Fruit fly (Drosophila melanogaster) whole organism, prepupa: ENCODE measurements around the gene CG3402.

ENCODE experiments used
- Blimp-1 ChIP-seq: fragments of 200-800 bp; sonication (Bioruptor generic); optimal IDR thresholded peaks from 3 replicates; lab custom pipeline; 2017; ENCODE audit warnings: missing biosample characterization, missing genetic modification characterization, mild to moderate bottlenecking, moderate library complexity, missing genetic modification reagents
- CG10669 ChIP-seq: fragments of 200-800 bp; sonication (Bioruptor generic); optimal IDR thresholded peaks from 3 replicates; lab custom pipeline; 2018; ENCODE audit warnings: missing biosample characterization, mild to moderate bottlenecking, missing genetic modification characterization, moderate library complexity
- CG11902 ChIP-seq: fragments of 200-800 bp; sonication (Bioruptor generic); optimal IDR thresholded peaks from 3 replicates; lab custom pipeline; 2016; ENCODE audit warnings: missing biosample characterization, missing genetic modification characterization
- CG16779 ChIP-seq: fragments of 200-800 bp; sonication (Bioruptor generic); optimal IDR thresholded peaks from 3 replicates; lab custom pipeline; 2017; ENCODE audit warnings: missing biosample characterization, mild to moderate bottlenecking, missing genetic modification characterization
- CG3032 ChIP-seq: fragments of 200-800 bp; optimal IDR thresholded peaks from 2 replicates; lab custom pipeline; 2019; ENCODE audit warnings: missing biosample characterization, mild to moderate bottlenecking, missing genetic modification characterization, moderate library complexity
- CG31627 ChIP-seq: fragments of 200-800 bp; sonication (Bioruptor generic); optimal IDR thresholded peaks from 3 replicates; lab custom pipeline; 2016; ENCODE audit warnings: missing biosample characterization, missing genetic modification characterization
- CG32006 ChIP-seq: fragments of 200-800 bp; sonication (Bioruptor generic); optimal IDR thresholded peaks from 3 replicates; lab custom pipeline; 2017; ENCODE audit warnings: missing biosample characterization, mild to moderate bottlenecking, missing genetic modification characterization
- CG3919 ChIP-seq: fragments of 200-800 bp; sonication (Bioruptor generic); optimal IDR thresholded peaks from 3 replicates; lab custom pipeline; 2016; ENCODE audit warnings: missing biosample characterization, missing genetic modification characterization
- CG4318 ChIP-seq: fragments of 200-800 bp; sonication (Bioruptor generic); optimal IDR thresholded peaks from 3 replicates; lab custom pipeline; 2017; ENCODE audit warnings: missing biosample characterization, mild to moderate bottlenecking, missing genetic modification characterization
- CG6163 ChIP-seq: fragments of 200-800 bp; sonication (Bioruptor generic); IDR thresholded peaks from 3 replicates; pipeline ENCODE4 v1.3.6; 2022; ENCODE audit warnings: missing biosample characterization, missing genetic modification characterization
- CG6276 ChIP-seq: fragments of 200-800 bp; sonication (Bioruptor generic); optimal IDR thresholded peaks from 2 replicates; lab custom pipeline; 2017; ENCODE audit warnings: missing biosample characterization, mild to moderate bottlenecking, missing genetic modification characterization
- CG6792 ChIP-seq: fragments of 200-800 bp; sonication (Bioruptor generic); optimal IDR thresholded peaks from 3 replicates; lab custom pipeline; 2016; ENCODE audit warnings: missing biosample characterization, missing genetic modification characterization
- CG6808 ChIP-seq: fragments of 200-800 bp; sonication (Bioruptor generic); optimal IDR thresholded peaks from 3 replicates; lab custom pipeline; 2017; ENCODE audit warnings: missing biosample characterization, missing genetic modification characterization, mild to moderate bottlenecking, moderate library complexity, missing genetic modification reagents
- CG6854 ChIP-seq: fragments of 200-800 bp; sonication (Bioruptor generic); optimal IDR thresholded peaks from 2 replicates; lab custom pipeline; 2017; ENCODE audit warnings: missing biosample characterization, mild to moderate bottlenecking, missing genetic modification characterization
- CG8119 ChIP-seq: fragments of 200-800 bp; sonication (Bioruptor generic); IDR thresholded peaks from 3 replicates; pipeline ENCODE4 v1.3.6; 2022; ENCODE audit warnings: missing biosample characterization, missing genetic modification characterization
- CG8632 ChIP-seq: fragments of 200-800 bp; sonication (Bioruptor generic); optimal IDR thresholded peaks from 3 replicates; lab custom pipeline; 2016; ENCODE audit warnings: missing biosample characterization, missing genetic modification characterization
- CG9139 ChIP-seq: fragments of 200-800 bp; sonication (Bioruptor generic); optimal IDR thresholded peaks from 3 replicates; lab custom pipeline; 2017; ENCODE audit warnings: missing biosample characterization, mild to moderate bottlenecking, missing genetic modification characterization
- Eip75B ChIP-seq: fragments of 200-800 bp; sonication (Bioruptor generic); optimal IDR thresholded peaks from 3 replicates; lab custom pipeline; 2016; ENCODE audit warnings: missing biosample characterization, missing genetic modification characterization
- Eip78C ChIP-seq: fragments of 200-800 bp; sonication (Bioruptor generic); peaks from one replicate; lab custom pipeline; 2016; ENCODE audit warnings: missing biosample characterization, missing genetic modification characterization
- Ets21C ChIP-seq: fragments of 200-800 bp; sonication (Bioruptor generic); optimal IDR thresholded peaks from 3 replicates; lab custom pipeline; 2016; ENCODE audit warnings: missing biosample characterization, missing genetic modification characterization
- Ets96B ChIP-seq: fragments of 200-800 bp; optimal IDR thresholded peaks from 2 replicates; lab custom pipeline; 2019; ENCODE audit warnings: missing biosample characterization, mild to moderate bottlenecking, missing genetic modification characterization, moderate library complexity
- Gug ChIP-seq: fragments of 200-800 bp; sonication (Bioruptor generic); IDR thresholded peaks from 2 replicates; pipeline ENCODE4 v1.3.6; 2022; ENCODE audit warnings: missing biosample characterization, missing genetic modification characterization
- Hr38 ChIP-seq: sonication (Bioruptor generic); optimal IDR thresholded peaks from 2 replicates; lab custom pipeline; 2016; ENCODE audit warnings: missing biosample characterization, missing genetic modification characterization
- Hr39 ChIP-seq: fragments of 200-800 bp; sonication (Bioruptor generic); optimal IDR thresholded peaks from 2 replicates; lab custom pipeline; 2016; ENCODE audit warnings: missing biosample characterization, missing genetic modification characterization
- Lpt ChIP-seq: fragments of 200-800 bp; sonication (Bioruptor generic); optimal IDR thresholded peaks from 3 replicates; lab custom pipeline; 2016; ENCODE audit warnings: missing biosample characterization, missing genetic modification characterization
- Met ChIP-seq: fragments of 200-800 bp; sonication (Bioruptor generic); optimal IDR thresholded peaks from 3 replicates; lab custom pipeline; 2016; ENCODE audit warnings: missing biosample characterization, missing genetic modification characterization
- OdsH ChIP-seq: fragments of 200-800 bp; sonication (Bioruptor generic); optimal IDR thresholded peaks from 3 replicates; lab custom pipeline; 2016; ENCODE audit warnings: missing biosample characterization, missing genetic modification characterization
- Smox ChIP-seq: fragments of 200-800 bp; sonication (Bioruptor generic); optimal IDR thresholded peaks from 3 replicates; lab custom pipeline; 2016; ENCODE audit warnings: missing biosample characterization, missing genetic modification characterization
- Sox102F ChIP-seq: fragments of 200-800 bp; sonication (Bioruptor generic); optimal IDR thresholded peaks from 2 replicates; lab custom pipeline; 2016; ENCODE audit warnings: missing biosample characterization, mild to moderate bottlenecking, missing genetic modification characterization
- Sox14 ChIP-seq: fragments of 200-800 bp; sonication (Bioruptor generic); optimal IDR thresholded peaks from 3 replicates; lab custom pipeline; 2016; ENCODE audit warnings: missing biosample characterization, missing genetic modification characterization
- achi ChIP-seq: fragments of 200-800 bp; sonication (Bioruptor generic); optimal IDR thresholded peaks from 3 replicates; lab custom pipeline; 2016; ENCODE audit warnings: missing biosample characterization, missing genetic modification characterization
- acj6 ChIP-seq: fragments of 200-800 bp; sonication (Bioruptor generic); optimal IDR thresholded peaks from 3 replicates; lab custom pipeline; 2016; ENCODE audit warnings: missing biosample characterization, missing genetic modification characterization
- cyc ChIP-seq: fragments of 200-800 bp; sonication (Bioruptor generic); optimal IDR thresholded peaks from 3 replicates; lab custom pipeline; 2016; ENCODE audit warnings: missing biosample characterization, missing genetic modification characterization
- dac ChIP-seq: fragments of 200-800 bp; sonication (Bioruptor generic); optimal IDR thresholded peaks from 2 replicates; lab custom pipeline; 2017; ENCODE audit warnings: missing biosample characterization, mild to moderate bottlenecking, missing genetic modification characterization
- dsx ChIP-seq: fragments of 200-800 bp; optimal IDR thresholded peaks from 3 replicates; lab custom pipeline; 2019; ENCODE audit warnings: missing biosample characterization, mild to moderate bottlenecking, missing genetic modification characterization, moderate library complexity; ENCODE audit not compliant: poor library complexity, severe bottlenecking
- eg ChIP-seq: fragments of 200-800 bp; sonication (Bioruptor generic); IDR thresholded peaks from 3 replicates; pipeline ENCODE4 v1.3.6; 2022; ENCODE audit warnings: missing biosample characterization, missing genetic modification characterization
- esn ChIP-seq: fragments of 200-800 bp; sonication (Bioruptor generic); optimal IDR thresholded peaks from 2 replicates; lab custom pipeline; 2016; ENCODE audit warnings: missing biosample characterization, mild to moderate bottlenecking, missing genetic modification characterization, moderate library complexity
- fd59A ChIP-seq: fragments of 200-800 bp; sonication (Bioruptor generic); optimal IDR thresholded peaks from 2 replicates; lab custom pipeline; 2017; ENCODE audit warnings: missing biosample characterization, mild to moderate bottlenecking, missing genetic modification characterization, missing genetic modification reagents
- fd85E ChIP-seq: fragments of 200-800 bp; sonication (Bioruptor generic); optimal IDR thresholded peaks from 3 replicates; lab custom pipeline; 2016; ENCODE audit warnings: missing biosample characterization, missing genetic modification characterization
- lz ChIP-seq: fragments of 200-800 bp; sonication (Bioruptor generic); optimal IDR thresholded peaks from 3 replicates; lab custom pipeline; 2016; ENCODE audit warnings: missing biosample characterization, missing genetic modification characterization
- net ChIP-seq: fragments of 200-800 bp; sonication (Bioruptor generic); optimal IDR thresholded peaks from 3 replicates; lab custom pipeline; 2016; ENCODE audit warnings: missing biosample characterization, missing genetic modification characterization
- pdm3 ChIP-seq: fragments of 200-800 bp; sonication (Bioruptor generic); optimal IDR thresholded peaks from 3 replicates; lab custom pipeline; 2016; ENCODE audit warnings: missing biosample characterization, missing genetic modification characterization
- spab ChIP-seq: fragments of 200-800 bp; sonication (Bioruptor generic); optimal IDR thresholded peaks from 2 replicates; lab custom pipeline; 2017; ENCODE audit warnings: missing biosample characterization, mild to moderate bottlenecking, missing genetic modification characterization, missing genetic modification reagents
- ss ChIP-seq, 2 experiments: fragments of 200-800 bp; sonication (Bioruptor generic); optimal IDR thresholded peaks; 2 replicates in 1 of 2; 3 replicates in 1 of 2; lab custom pipeline; 2017 to 2018; ENCODE audit warnings: mild to moderate bottlenecking in 2 of 2, missing biosample characterization in 2 of 2, missing genetic modification characterization in 2 of 2, moderate library complexity in 1 of 2
- svp ChIP-seq: fragments of 200-800 bp; sonication (Bioruptor generic); peaks from one replicate; lab custom pipeline; 2016; ENCODE audit warnings: missing biosample characterization, missing genetic modification characterization
- topi ChIP-seq: fragments of 200-800 bp; sonication (Bioruptor generic); optimal IDR thresholded peaks from 3 replicates; lab custom pipeline; 2016; ENCODE audit warnings: missing biosample characterization, missing genetic modification characterization
- vri ChIP-seq: fragments of 200-800 bp; sonication (Bioruptor generic); optimal IDR thresholded peaks from 3 replicates; lab custom pipeline; 2016; ENCODE audit warnings: missing biosample characterization, mild to moderate bottlenecking, missing genetic modification characterization

Gene CG3402

DNA sequence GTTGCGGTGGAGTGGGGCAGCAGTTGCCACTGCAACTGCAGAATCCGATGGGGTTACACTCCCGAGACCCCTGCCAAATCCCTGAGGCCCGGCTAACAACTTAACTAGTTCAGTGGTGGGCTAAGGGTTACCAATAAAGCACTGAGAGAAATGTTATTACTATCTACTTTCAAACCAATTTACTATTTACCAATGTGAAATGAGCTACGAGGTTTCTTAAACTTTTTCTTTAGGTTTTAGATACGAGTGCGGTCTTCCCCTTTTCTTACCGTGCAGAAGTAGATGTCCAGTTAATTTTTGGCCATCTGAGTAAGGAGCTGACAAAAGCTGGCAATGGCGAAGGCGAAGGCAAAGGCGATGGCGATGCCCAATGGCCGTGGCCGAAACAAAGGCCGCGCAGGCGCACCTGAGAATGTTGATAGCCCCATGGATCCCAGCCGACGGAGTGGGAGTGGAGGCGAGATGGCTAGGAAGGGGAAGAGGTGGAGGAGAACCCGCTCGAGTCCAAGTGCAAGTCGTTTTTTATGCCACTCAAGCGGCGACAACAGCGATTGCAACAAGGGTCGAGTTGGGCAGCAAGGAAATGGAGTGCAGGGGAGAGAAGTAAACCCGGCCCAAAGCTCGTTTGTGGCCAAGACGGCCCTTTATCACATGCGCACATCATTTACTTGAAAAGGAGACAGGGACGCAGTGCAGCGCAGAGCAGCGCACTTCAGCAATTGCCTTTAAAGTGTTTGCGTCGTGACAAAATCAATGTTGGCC lies 7.8 kb upstream of the CG3402 start (continued):
- TF ChIP-seq Sox102F (GFP tag; lab: Kevin White, UChicago), result peak; percentile 55
- peak; percentile 2 for TF ChIP-seq Blimp-1
- no peak for TF ChIP-seq fd85E (GFP tag; lab: Kevin White, UChicago)
- TF ChIP-seq CG6792, result peak; percentile 52
- TF ChIP-seq CG6854, result peak; percentile 11
- peak; percentile 72 for TF ChIP-seq CG3032 (tag; lab: Kevin White, UChicago)
- peak; percentile 66 for TF ChIP-seq Hr39 (GFP tag; lab: Kevin White, UChicago)
- TF ChIP-seq topi, result peak; percentile 68
- peak; percentile 53 for TF ChIP-seq pdm3
- TF ChIP-seq dsx, result peak; percentile 55
- TF ChIP-seq CG6808 (GFP tag; lab: Kevin White, UChicago), result peak; percentile 61
- TF ChIP-seq net (GFP tag; lab: Kevin White, UChicago), result peak; percentile 27
- TF ChIP-seq OdsH (GFP tag; lab: Kevin White, UChicago), result peak; percentile 53
- TF ChIP-seq spab (GFP tag; lab: Kevin White, UChicago), result peak; percentile 64
- TF ChIP-seq Eip75B (GFP tag; lab: Kevin White, UChicago), result peak; percentile 69
- peak; percentile 62 for TF ChIP-seq achi (GFP tag; lab: Kevin White, UChicago)
- TF ChIP-seq CG6163, result peak; percentile 81
- TF ChIP-seq Smox, result peak; percentile 65
- TF ChIP-seq Hr38, result no peak
- TF ChIP-seq dac (GFP tag; lab: Kevin White, UChicago), result no peak
- TF ChIP-seq vri (GFP tag; lab: Kevin White, UChicago), result peak; percentile 35
- no peak for TF ChIP-seq Lpt (GFP tag; lab: Kevin White, UChicago)
- peak; percentile 24 for TF ChIP-seq CG11902 (GFP tag; lab: Kevin White, UChicago)
- TF ChIP-seq Eip78C (GFP tag; lab: Kevin White, UChicago), result peak; percentile 89
- TF ChIP-seq Ets21C, result peak; percentile 61
- peak; percentile 25; the same call in 1 of the 3 replicates for TF ChIP-seq eg (GFP tag; lab: Robert Waterston, UW)
- peak; percentile 65 for TF ChIP-seq CG10669 (GFP tag; lab: Kevin White, UChicago)
- TF ChIP-seq CG9139 (GFP tag; lab: Kevin White, UChicago), result peak; percentile 5
- no peak for TF ChIP-seq CG6276
- peak; percentile 73 for TF ChIP-seq lz (GFP tag; lab: Kevin White, UChicago)
- TF ChIP-seq CG8632 (GFP tag; lab: Kevin White, UChicago), result peak; percentile 43
- TF ChIP-seq fd59A (GFP tag; lab: Kevin White, UChicago), result peak; percentile 58
- peak; percentile 68 for TF ChIP-seq CG3919 (GFP tag; lab: Kevin White, UChicago)
- TF ChIP-seq esn, result peak; percentile 78
- TF ChIP-seq ss (GFP tag; optimal IDR thresholded peaks at IDR 0.05; lab: Kevin White, UChicago), result peak; percentile 11 to 37
- peak; percentile 83 for TF ChIP-seq svp (GFP tag; lab: Kevin White, UChicago)

DNA sequence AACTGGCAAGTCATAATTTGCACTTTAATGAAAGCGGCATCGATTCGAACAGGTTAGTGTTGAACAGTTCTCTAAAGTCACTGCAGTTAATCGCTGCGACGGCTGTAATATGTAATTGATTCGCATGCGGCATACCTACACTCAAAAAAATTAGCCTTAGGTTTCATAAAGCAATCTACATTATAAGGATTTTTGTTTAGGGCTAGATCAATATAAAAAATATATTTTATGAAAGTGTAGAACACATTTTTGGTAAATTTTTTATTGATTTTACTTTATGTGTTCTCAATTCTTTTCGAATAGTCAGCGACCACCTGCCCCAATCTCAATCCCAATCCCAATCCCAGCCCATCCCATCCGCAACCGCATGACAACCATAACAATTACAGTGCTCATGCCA lies 5.6 kb upstream of the CG3402 start:
- TF ChIP-seq eg (GFP tag; lab: Robert Waterston, UW) (peak; percentile 47; the same call in 2 of the 3 replicates), Eip75B (GFP tag; lab: Kevin White, UChicago) (no peak), Ets96B (tag; lab: Kevin White, UChicago) (no peak), CG16779 (tag; lab: Kevin White, UChicago) (no peak), CG3032 (tag; lab: Kevin White, UChicago) (no peak), Ets21C (no peak), svp (GFP tag; lab: Kevin White, UChicago) (peak; percentile 54), achi (GFP tag; lab: Kevin White, UChicago) (peak; percentile 1), CG6854 (no peak), CG4318 (GFP tag; lab: Kevin White, UChicago) (no peak), pdm3 (peak; percentile 12), CG32006 (GFP tag; lab: Kevin White, UChicago) (peak; percentile 43), CG6808 (GFP tag; lab: Kevin White, UChicago) (peak; percentile 19), fd59A (GFP tag; lab: Kevin White, UChicago) (no peak), Sox14 (peak; percentile 2), ss (GFP tag; optimal IDR thresholded peaks at IDR 0.05; lab: Kevin White, UChicago) (no peak), Gug (GFP tag; lab: Robert Waterston, UW) (peak; percentile 24; the same call in 1 of the 2 replicates), CG8119 (peak; percentile 32; the same call in 1 of the 3 replicates), fd85E (GFP tag; lab: Kevin White, UChicago) (no peak), CG11902 (GFP tag; lab: Kevin White, UChicago) (no peak), CG9139 (GFP tag; lab: Kevin White, UChicago) (no peak), CG31627 (no peak), dac (GFP tag; lab: Kevin White, UChicago) (no peak), Blimp-1 (no peak), net (GFP tag; lab: Kevin White, UChicago) (no peak), cyc (GFP tag; lab: Kevin White, UChicago) (no peak), acj6 (GFP tag; lab: Kevin White, UChicago) (no peak), Hr38 (no peak), Met (GFP tag; lab: Kevin White, UChicago) (no peak), OdsH (GFP tag; lab: Kevin White, UChicago) (peak; percentile 20)
